Fruit fly (Drosophila melanogaster) whole organism, wandering third instar larva: Measurements from ENCODE around the gene Hs3st-B.
A peak's percentile ranks its signal among the peaks of the same experiment; 100 is the strongest.

ENCODE experiments used
- Hr78 ChIP-seq: fragments of >200 bp; optimal IDR thresholded peaks from 2 replicates; lab custom pipeline; 2017; ENCODE audit warnings: missing biosample characterization, missing genetic modification characterization
- ey ChIP-seq: fragments of 200-800 bp; sonication (Bioruptor generic); optimal IDR thresholded peaks from 2 replicates; lab custom pipeline; 2016; ENCODE audit warnings: missing biosample characterization, missing genetic modification characterization
- psq ChIP-seq: fragments of 200-800 bp; sonication (Bioruptor generic); optimal IDR thresholded peaks from 3 replicates; lab custom pipeline; 2017; ENCODE audit warnings: missing biosample characterization, mild to moderate bottlenecking, missing genetic modification characterization, moderate library complexity

DNA sequence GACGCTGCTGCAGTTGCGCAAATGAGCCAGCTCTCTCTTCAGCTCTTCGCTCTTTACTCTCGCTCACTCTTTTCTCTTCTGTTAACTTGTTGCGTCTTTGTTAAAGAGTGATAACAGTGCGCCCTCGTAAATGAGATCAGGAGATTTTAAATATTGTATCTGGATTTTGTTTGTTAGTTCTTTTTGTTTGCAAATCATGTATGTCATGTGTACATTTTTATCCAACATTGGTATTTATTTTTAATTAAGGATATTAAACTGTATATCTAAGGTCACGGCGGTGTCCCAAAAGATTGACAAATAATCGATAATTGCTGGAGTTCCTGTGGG, 50.3 kb downstream of the Hs3st-B start:
- TF ChIP-seq psq (no peak), ey (GFP tag; lab: Kevin White, UChicago) (peak; percentile 35), Hr78 (no peak)
